Worm (Caenorhabditis elegans): ENCODE results near the gene F41C3.8.

Gene F41C3.8

DNA sequence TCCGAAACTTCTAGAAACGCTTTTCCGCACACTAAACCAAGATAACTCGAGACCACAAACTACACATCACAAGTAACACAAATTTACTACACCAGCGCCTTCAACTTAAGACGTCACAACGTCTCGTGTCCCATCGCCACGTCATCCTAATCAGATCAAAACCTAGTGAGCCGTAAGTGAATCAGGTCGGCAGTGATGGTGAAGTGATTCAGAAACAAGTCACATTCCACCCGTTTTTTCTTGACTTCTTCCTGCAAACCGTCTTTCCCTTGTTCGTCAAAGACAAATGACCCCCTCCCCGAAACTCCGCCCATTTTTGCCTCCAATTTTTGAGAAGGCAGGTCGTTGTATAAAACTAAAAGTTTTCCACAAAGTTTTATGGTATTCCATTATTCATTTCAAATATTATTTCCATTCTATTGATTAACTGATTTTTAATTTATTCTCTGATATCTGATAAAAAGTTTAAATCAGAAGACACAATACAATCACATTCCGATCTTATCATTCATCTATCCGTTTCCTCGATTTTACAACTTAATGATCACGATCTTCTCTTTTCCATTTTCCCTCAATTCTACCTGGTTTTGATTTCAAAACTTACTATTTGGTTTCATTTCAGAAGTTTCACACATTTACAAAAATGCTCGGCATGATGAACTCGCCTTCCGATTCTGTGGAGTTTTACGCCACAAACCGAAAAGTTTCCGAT lies 46.9 kb downstream of the F41C3.8 start, which contains the start of gene F26G1.2:
Gene F26G1.2, plus strand, starts transcription at position 508 of the 712 bp plus-strand sequence.
- TF ChIP-seq elt-1 (tag; optimal IDR thresholded peaks at IDR 0.05; ENCODE audit: borderline replicate concordance, insufficient read depth), result no peak
- TF ChIP-seq M03D4.4 (tag; optimal IDR thresholded peaks at IDR 0.05), result no peak
- no peak for TF ChIP-seq ces-1 (GFP tag; optimal IDR thresholded peaks at IDR 0.05)
- TF ChIP-seq sem-2 (GFP tag; optimal IDR thresholded peaks at IDR 0.05), result no peak
- TF ChIP-seq mep-1 (tag; optimal IDR thresholded peaks at IDR 0.05), result no peak
- TF ChIP-seq mls-2 (tag; optimal IDR thresholded peaks at IDR 0.05), result no peak
- TF ChIP-seq hlh-1 (tag; optimal IDR thresholded peaks at IDR 0.05), result no peak
- TF ChIP-seq ham-2 (GFP tag; optimal IDR thresholded peaks at IDR 0.05), result no peak
- no peak for TF ChIP-seq sptf-1 (tag; optimal IDR thresholded peaks at IDR 0.05)
- no peak for TF ChIP-seq ceh-83 (GFP tag; optimal IDR thresholded peaks at IDR 0.05)
- TF ChIP-seq ceh-39 (tag; optimal IDR thresholded peaks at IDR 0.05), result no peak
- no peak for TF ChIP-seq unc-62 (GFP tag; optimal IDR thresholded peaks at IDR 0.05)

DNA sequence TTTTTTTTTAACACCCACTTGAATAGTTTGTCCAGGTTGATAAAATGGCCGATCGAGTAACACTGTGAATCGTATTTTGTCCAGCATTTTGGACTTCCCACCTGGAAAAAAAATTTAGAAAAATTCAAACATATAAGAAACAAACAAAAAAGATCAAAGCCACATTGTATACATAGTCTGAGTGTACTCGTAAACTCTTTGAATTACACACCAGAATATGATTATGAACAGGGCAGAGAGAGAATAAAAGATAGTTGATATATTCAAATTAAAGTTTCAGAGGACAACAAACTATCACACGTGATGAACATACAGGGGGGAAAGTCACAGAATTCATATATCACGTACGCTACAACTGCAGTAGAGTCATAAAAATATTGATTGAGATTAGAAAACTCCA lies 50.4 kb downstream of the F41C3.8 start, which contains the start of gene ttm-2:
Gene ttm-2, minus strand, starts transcription at position 101 of the 400 bp plus-strand sequence.
- TF ChIP-seq unc-39 (tag; optimal IDR thresholded peaks at IDR 0.05) (no peak), elt-3 (tag; optimal IDR thresholded peaks at IDR 0.05) (no peak), sem-2 (GFP tag; optimal IDR thresholded peaks at IDR 0.05) (no peak), unc-62 (GFP tag; optimal IDR thresholded peaks at IDR 0.05) (no peak), unc-120 (tag; optimal IDR thresholded peaks at IDR 0.05; ENCODE audit: poor library complexity, severe bottlenecking) (no peak), nhr-28 (tag; optimal IDR thresholded peaks at IDR 0.05) (no peak), snpc-4 (tag; optimal IDR thresholded peaks at IDR 0.05) (no peak), zip-8 (tag; optimal IDR thresholded peaks at IDR 0.05) (no peak), lsy-2 (tag; optimal IDR thresholded peaks at IDR 0.05) (no peak), nhr-76 (tag; optimal IDR thresholded peaks at IDR 0.05) (no peak), lin-32 (GFP tag; optimal IDR thresholded peaks at IDR 0.05) (no peak), hlh-1 (tag; optimal IDR thresholded peaks at IDR 0.05) (no peak)

DNA sequence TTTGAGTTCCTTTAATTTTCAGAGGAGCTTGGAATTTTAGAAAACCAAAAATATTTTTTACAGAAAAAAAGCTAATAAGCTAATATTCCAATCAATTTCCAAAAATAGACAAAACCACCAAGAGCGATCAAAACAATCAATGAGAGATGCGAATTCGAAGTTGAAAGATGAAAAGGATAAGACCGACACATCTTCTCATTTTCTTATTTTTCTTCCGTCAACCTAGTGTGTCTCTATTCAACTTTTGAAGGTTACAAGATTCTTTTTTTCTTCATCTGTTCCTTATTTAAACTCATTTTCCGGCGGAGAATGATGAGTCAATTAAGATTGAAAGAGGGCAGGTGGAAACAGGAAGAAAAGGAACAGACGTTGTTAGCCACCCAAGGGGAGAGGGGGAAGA lies 51.8 kb downstream of the F41C3.8 start:
- no peak for TF ChIP-seq lin-32 (GFP tag; optimal IDR thresholded peaks at IDR 0.05)
- TF ChIP-seq nhr-28 (tag; optimal IDR thresholded peaks at IDR 0.05), result no peak

Measured in whole organism, mixed stage, embryonic.